Worm (Caenorhabditis elegans) whole organism, L1 larva: ENCODE data around the gene sptl-3.

Experiments used
- blmp-1 ChIP-seq: fragments of 150-350 bp; optimal IDR thresholded peaks from 2 replicates; lab custom pipeline; 2014; ENCODE audit warnings: missing biosample characterization, missing genetic modification characterization
- ceh-88 ChIP-seq: fragments of 200-800 bp; sonication (Bioruptor generic); IDR thresholded peaks from 2 replicates; pipeline ENCODE4 v1.3.6; 2022; ENCODE audit warnings: missing genetic modification characterization, missing compliant biosample characterization
- ceh-90 ChIP-seq: sonication (generic microtip); optimal IDR thresholded peaks from 2 replicates; lab custom pipeline; 2016; ENCODE audit warnings: missing genetic modification characterization, missing compliant biosample characterization
- elt-3 ChIP-seq, 6 experiments: fragments of 150-350 bp in 1 of 6; sonication (generic microtip); optimal IDR thresholded peaks; 2 replicates each; lab custom pipeline; 2017 to 2018; ENCODE audit warnings: missing biosample characterization in 6 of 6, missing genetic modification characterization in 6 of 6, inconsistent platforms in 1 of 6
- lin-39 ChIP-seq: fragments of 150-350 bp; optimal IDR thresholded peaks from 2 replicates; lab custom pipeline; 2014; ENCODE audit warnings: missing biosample characterization, missing genetic modification reagents, missing genetic modification characterization
- pqm-1 ChIP-seq: sonication (generic microtip); optimal IDR thresholded peaks from 3 replicates; lab custom pipeline; 2017; ENCODE audit warnings: missing biosample characterization, missing genetic modification characterization

DNA sequence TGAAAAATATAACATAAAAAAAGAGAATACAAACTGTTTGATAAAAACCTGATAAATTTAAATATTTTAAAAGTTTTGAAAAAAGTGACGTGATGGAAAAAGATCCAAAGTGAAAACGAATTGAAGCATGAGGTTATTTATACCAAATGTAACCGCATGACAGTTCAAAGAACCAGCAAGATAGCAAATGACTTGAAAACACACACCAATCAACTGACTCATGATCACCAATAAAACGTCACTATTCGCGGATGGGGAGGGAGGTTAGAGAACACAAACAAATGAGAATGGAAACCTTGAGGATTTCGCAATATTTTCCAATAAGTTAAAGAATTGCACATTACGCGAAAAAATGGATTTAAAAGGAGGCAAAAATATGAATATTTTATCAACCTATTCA, 16.3 kb downstream of the sptl-3 start, which contains the start of gene C06B3.7:
- TF ChIP-seq pqm-1 (peak; percentile 46), elt-3 (tag; optimal IDR thresholded peaks at IDR 0.05; lab: Kevin White, UChicago) (peak in 4 of 6 experiments; percentile 16 to 97 (median 50)), lin-39 (tag; lab: Kevin White, UChicago) (peak; percentile 34), ceh-88 (peak; percentile 33; the same call in 1 of the 2 replicates), blmp-1 (peak; percentile 89), ceh-90 (tag; lab: Kevin White, UChicago) (peak; percentile 26)
